Worm (Caenorhabditis elegans) whole organism, midembryonic: ENCODE measurements around the gene Y57A10A.24.

Experiments used
- cog-1 ChIP-seq: sonication (generic microtip); optimal IDR thresholded peaks from 2 replicates; lab custom pipeline; 2016; ENCODE audit warnings: missing genetic modification characterization, missing compliant biosample characterization
- flt-1 ChIP-seq: fragments of 200-800 bp; sonication (Bioruptor generic); IDR thresholded peaks from 2 replicates; pipeline ENCODE4 v1.3.6; 2022; ENCODE audit warnings: missing genetic modification characterization, missing compliant biosample characterization
- klf-2 ChIP-seq: fragments of 200-800 bp; sonication (Bioruptor generic); conservative IDR thresholded peaks from 2 replicates; pipeline ENCODE4 v1.3.6; 2022; ENCODE audit warnings: missing genetic modification reagents, missing genetic modification characterization, missing compliant biosample characterization
- tab-1 ChIP-seq: fragments of 200-800 bp; sonication (Bioruptor generic); IDR thresholded peaks from 2 replicates; pipeline ENCODE4 v1.3.6; 2022; ENCODE audit warnings: missing genetic modification characterization, missing compliant biosample characterization
- ztf-29 ChIP-seq: fragments of 200-800 bp; sonication (Bioruptor generic); IDR thresholded peaks from 2 replicates; pipeline ENCODE4 v1.3.6; 2022; ENCODE audit warnings: missing genetic modification reagents, missing genetic modification characterization, missing compliant biosample characterization

DNA sequence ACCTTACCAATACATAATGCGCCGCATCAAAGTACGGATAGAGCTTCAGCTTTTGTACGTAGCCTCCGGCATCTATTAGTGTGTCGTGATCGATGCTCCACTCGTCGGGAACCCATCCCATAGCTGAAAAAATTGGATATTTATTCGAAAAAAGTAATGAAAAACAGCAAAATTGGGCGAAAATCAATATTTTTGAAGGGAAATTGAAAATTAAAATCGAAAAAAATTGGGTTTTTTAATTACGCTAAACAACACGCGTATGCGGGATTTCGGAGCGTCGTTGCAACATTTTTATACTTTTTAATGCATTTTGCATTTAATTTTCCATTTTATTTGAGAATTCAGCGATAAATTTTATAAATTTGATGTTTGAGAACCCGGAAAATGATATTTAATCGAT is 36.5 kb downstream of the Y57A10A.24 start, which contains the start of the genes tric-1B.2 and Y57A10A.29:
- TF ChIP-seq cog-1 (tag; lab: Kevin White, UChicago) (no peak), tab-1 (GFP tag; lab: Robert Waterston, UW) (no peak), klf-2 (GFP tag; lab: Robert Waterston, UW) (no peak), flt-1 (GFP tag; lab: Robert Waterston, UW) (no peak), ztf-29 (GFP tag; lab: Robert Waterston, UW) (no peak)
